Worm (Caenorhabditis elegans) whole organism, young adult: ENCODE measurements around the gene F25E5.1.

ENCODE experiments used
- ceh-79 ChIP-seq: sonication (generic microtip); optimal IDR thresholded peaks from 2 replicates; lab custom pipeline; 2017; ENCODE audit warnings: mild to moderate bottlenecking, missing genetic modification characterization, missing compliant biosample characterization
- die-1 ChIP-seq: sonication (generic microtip); optimal IDR thresholded peaks from 2 replicates; lab custom pipeline; 2016; ENCODE audit warnings: missing genotype, mild to moderate bottlenecking, missing genetic modification characterization, missing compliant biosample characterization
- let-526 ChIP-seq: fragments of 200-800 bp; sonication (Bioruptor generic); IDR thresholded peaks from 2 replicates; pipeline ENCODE4 v1.3.6; 2022; ENCODE audit warnings: missing genetic modification reagents, missing genetic modification characterization, missing compliant biosample characterization
- nhr-80 ChIP-seq: sonication (generic microtip); optimal IDR thresholded peaks from 2 replicates; lab custom pipeline; 2016; ENCODE audit warnings: missing genetic modification characterization, missing compliant biosample characterization

- no peak for TF ChIP-seq nhr-80
- no peak for TF ChIP-seq ceh-79
- no peak for TF ChIP-seq die-1 (tag; lab: Kevin White, UChicago)
- TF ChIP-seq let-526 (GFP tag; lab: Robert Waterston, UW) = no peak
Measured at ce11 chrV:7437985-7438384, 27.7 kb upstream of the F25E5.1 start, which contains the start of gene F25E5.16.
